Fruit fly (Drosophila melanogaster): ENCODE results near the gene CG1092.

dm6 chr3R:4284376-4284953 is 17.9 kb downstream of the CG1092 start:
- TF ChIP-seq psq (optimal IDR thresholded peaks at IDR 0.05), result no peak
- TF ChIP-seq usp (GFP tag; optimal IDR thresholded peaks at IDR 0.05), result no peak
- no peak for TF ChIP-seq CG8478 (optimal IDR thresholded peaks at IDR 0.05)
- TF ChIP-seq Dll (optimal IDR thresholded peaks at IDR 0.05), result no peak

Measured in whole organism.